Worm (Caenorhabditis elegans): ENCODE measurements around the gene ivns-1.

ivns-1 gene

DNA sequence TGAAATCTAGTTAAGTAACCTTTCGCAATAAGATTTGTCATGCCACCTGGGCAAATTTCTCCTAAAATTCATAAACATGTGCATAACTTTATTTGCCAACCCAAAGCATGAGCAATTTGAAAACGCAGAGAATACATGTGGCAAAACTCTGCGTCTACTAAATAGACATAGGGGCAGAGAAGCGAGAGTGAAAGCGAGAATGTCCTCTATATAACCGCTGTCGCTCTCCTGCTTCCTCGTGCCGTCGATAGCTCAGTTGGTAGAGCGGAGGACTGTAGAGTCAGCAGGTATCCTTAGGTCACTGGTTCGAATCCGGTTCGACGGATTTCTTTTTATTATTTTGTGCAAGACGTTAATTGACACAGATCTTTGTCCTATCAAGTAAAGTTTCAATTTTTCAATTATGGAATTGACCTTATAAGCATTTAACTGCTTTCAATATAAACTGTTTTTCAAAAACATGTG lies 30.9 kb upstream of the ivns-1 start (continued):
- TF ChIP-seq F33H1.4 (GFP tag; IDR thresholded peaks at IDR 0.05) (no peak), nhr-80 (tag; optimal IDR thresholded peaks at IDR 0.05) (peak; percentile 22), nfya-1 (tag; optimal IDR thresholded peaks at IDR 0.05; ENCODE audit: borderline replicate concordance, insufficient read depth) (no peak), B0035.1 (tag; optimal IDR thresholded peaks at IDR 0.05) (peak; percentile 75), lir-1 (GFP tag; conservative IDR thresholded peaks at IDR 0.05) (peak; percentile 57; the same call in 1 of the 2 replicates), lin-54 (GFP tag; optimal IDR thresholded peaks at IDR 0.05) (peak; percentile 76), mxl-1 (tag; optimal IDR thresholded peaks at IDR 0.05) (peak; percentile 90), lsl-1 (GFP tag; optimal IDR thresholded peaks at IDR 0.05) (peak; percentile 1), rcor-1 (GFP tag; IDR thresholded peaks at IDR 0.05) (peak; percentile 88), hrde-1 (tag; optimal IDR thresholded peaks at IDR 0.05; ENCODE audit: borderline replicate concordance) (peak; percentile 55), B0261.1 (tag; optimal IDR thresholded peaks at IDR 0.05) (peak; percentile 97), lin-40 (tag; optimal IDR thresholded peaks at IDR 0.05) (peak; percentile 85), dpl-1 (GFP tag; optimal IDR thresholded peaks at IDR 0.05) (no peak), hlh-12 (tag; optimal IDR thresholded peaks at IDR 0.05) (peak; percentile 77), mcd-1 (GFP tag; IDR thresholded peaks at IDR 0.05) (peak; percentile 65), ets-4 (GFP tag; optimal IDR thresholded peaks at IDR 0.05) (peak; percentile 80), snpc-1.1 (tag; optimal IDR thresholded peaks at IDR 0.05; ENCODE audit: insufficient read depth) (peak; percentile 1), Y95B8A.8 (GFP tag; IDR thresholded peaks at IDR 0.05) (peak; percentile 68; the same call in 1 of the 2 replicates), ztf-22 (GFP tag; optimal IDR thresholded peaks at IDR 0.05) (no peak), T26A5.8 (tag; optimal IDR thresholded peaks at IDR 0.05) (peak; percentile 88), B0019.2 (GFP tag; conservative IDR thresholded peaks at IDR 0.05) (no peak), F39B2.1 (GFP tag; IDR thresholded peaks at IDR 0.05) (no peak), D2030.7 (GFP tag; IDR thresholded peaks at IDR 0.05) (peak; percentile 72; the same call in 1 of the 2 replicates), C06A6.2 (GFP tag; conservative IDR thresholded peaks at IDR 0.05) (peak; percentile 85), ztf-3 (GFP tag; optimal IDR thresholded peaks at IDR 0.05) (peak; percentile 69), snpc-3.4 (tag; optimal IDR thresholded peaks at IDR 0.05) (peak; percentile 39), lsy-27 (tag; optimal IDR thresholded peaks at IDR 0.05; ENCODE audit: borderline replicate concordance, insufficient read depth) (no peak), die-1 (tag; optimal IDR thresholded peaks at IDR 0.05) (peak; percentile 95), unc-130 (GFP tag; optimal IDR thresholded peaks at IDR 0.05) (peak; percentile 34), Y67H2A.10 (GFP tag; conservative IDR thresholded peaks at IDR 0.05) (peak; percentile 47; the same call in 1 of the 2 replicates), F57A8.1 (GFP tag; optimal IDR thresholded peaks at IDR 0.05) (peak; percentile 79), pbrm-1 (GFP tag; IDR thresholded peaks at IDR 0.05) (peak; percentile 86), rec-8 (tag; optimal IDR thresholded peaks at IDR 0.05) (peak; percentile 84 to 89), Y53F4B.3 (GFP tag; IDR thresholded peaks at IDR 0.05) (0 out of 2 replicates have a peak, but pooled peaks have one; percentile 51)

DNA sequence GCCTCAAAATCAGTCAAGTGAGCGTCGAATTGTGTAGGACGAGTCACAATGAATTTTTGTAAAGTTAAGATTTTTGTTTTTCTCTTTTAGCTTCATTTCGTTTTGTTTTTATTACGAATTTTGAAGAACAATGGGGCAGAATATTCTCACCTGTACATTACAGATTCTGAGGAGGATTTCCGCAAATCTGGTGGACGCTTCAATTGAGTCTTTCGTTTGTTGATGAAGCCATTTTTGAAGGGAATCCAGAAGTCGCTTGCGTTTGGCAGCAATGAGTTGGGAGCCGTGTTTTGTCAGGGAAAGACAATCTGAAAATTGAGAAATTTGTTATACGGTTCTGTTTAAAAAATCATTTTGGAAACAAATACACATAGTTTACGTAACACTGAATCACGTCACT lies 30.3 kb upstream of the ivns-1 start:
- TF ChIP-seq let-526 (GFP tag; IDR thresholded peaks at IDR 0.05), result no peak
- no peak for TF ChIP-seq ztf-26 (tag; optimal IDR thresholded peaks at IDR 0.05)
- TF ChIP-seq attf-6 (GFP tag; IDR thresholded peaks at IDR 0.05), result 0 out of 2 replicates have a peak, but pooled peaks have one; percentile 18
- peak; percentile 48 for TF ChIP-seq ama-1 (optimal IDR thresholded peaks at IDR 0.05)
- TF ChIP-seq ama-1 (GFP tag; optimal IDR thresholded peaks at IDR 0.05), result no peak
- no peak for TF ChIP-seq egl-44 (GFP tag; IDR thresholded peaks at IDR 0.05)
- TF ChIP-seq unc-62 (GFP tag; optimal IDR thresholded peaks at IDR 0.05), result no peak
